Worm (Caenorhabditis elegans): ENCODE measurements around the gene C53A5.2.

Gene C53A5.2

ce11 chrV:14518010-14518409, 5.0 kb downstream of the C53A5.2 start, which contains the start of gene R02D5.6:
Gene R02D5.6, minus strand, starts transcription at chrV:14518110.
- TF ChIP-seq ref-1 (GFP tag; conservative IDR thresholded peaks at IDR 0.05) (no peak), klf-2 (GFP tag; conservative IDR thresholded peaks at IDR 0.05) (no peak), med-1 (GFP tag; optimal IDR thresholded peaks at IDR 0.05; ENCODE audit: insufficient read depth) (no peak), tab-1 (GFP tag; IDR thresholded peaks at IDR 0.05) (no peak), T22C8.4 (GFP tag; IDR thresholded peaks at IDR 0.05) (no peak), ztf-23 (GFP tag; IDR thresholded peaks at IDR 0.05) (no peak), flt-1 (GFP tag; IDR thresholded peaks at IDR 0.05) (no peak), cog-1 (tag; optimal IDR thresholded peaks at IDR 0.05) (no peak), ztf-29 (GFP tag; IDR thresholded peaks at IDR 0.05) (no peak)

ce11 chrV:14510746-14511145, 12.3 kb downstream of the C53A5.2 start, which contains the start of gene R02D5.9:
Gene R02D5.9, minus strand, starts transcription at chrV:14511123.
- TF ChIP-seq cog-1 (tag; optimal IDR thresholded peaks at IDR 0.05): no peak
- TF ChIP-seq klf-2 (GFP tag; conservative IDR thresholded peaks at IDR 0.05): no peak
- TF ChIP-seq tab-1 (GFP tag; IDR thresholded peaks at IDR 0.05): no peak
- no peak for TF ChIP-seq ztf-23 (GFP tag; IDR thresholded peaks at IDR 0.05)
- TF ChIP-seq T22C8.4 (GFP tag; IDR thresholded peaks at IDR 0.05): no peak
- TF ChIP-seq ztf-29 (GFP tag; IDR thresholded peaks at IDR 0.05): no peak
- no peak for TF ChIP-seq flt-1 (GFP tag; IDR thresholded peaks at IDR 0.05)
- no peak for TF ChIP-seq ref-1 (GFP tag; conservative IDR thresholded peaks at IDR 0.05)
- no peak for TF ChIP-seq med-1 (GFP tag; optimal IDR thresholded peaks at IDR 0.05; ENCODE audit: insufficient read depth)

- TF ChIP-seq klf-2 (GFP tag; conservative IDR thresholded peaks at IDR 0.05): no peak
These were observed 14.4 kb downstream of the C53A5.2 start for ce11 chrV:14508556-14508955.

ce11 chrV:14508005-14508521, 14.9 kb downstream of the C53A5.2 start, which contains the start of gene R02D5.1:
Gene R02D5.1, plus strand, starts transcription at chrV:14508249.
- TF ChIP-seq flt-1 (GFP tag; IDR thresholded peaks at IDR 0.05) (0 out of 2 replicates have a peak, but pooled peaks have one; percentile 31), med-1 (GFP tag; optimal IDR thresholded peaks at IDR 0.05; ENCODE audit: insufficient read depth) (no peak), cog-1 (tag; optimal IDR thresholded peaks at IDR 0.05) (peak; percentile 9)

ce11 chrV:14506713-14507675, 16.0 kb downstream of the C53A5.2 start:
- TF ChIP-seq ztf-29 (GFP tag; IDR thresholded peaks at IDR 0.05) (peak; percentile 13; the same call in 1 of the 2 replicates), klf-2 (GFP tag; conservative IDR thresholded peaks at IDR 0.05) (no peak)

- 0 out of 2 replicates have a peak, but pooled peaks have one; percentile 55 for TF ChIP-seq ztf-23 (GFP tag; IDR thresholded peaks at IDR 0.05)
- no peak for TF ChIP-seq ref-1 (GFP tag; conservative IDR thresholded peaks at IDR 0.05)
- TF ChIP-seq ztf-29 (GFP tag; IDR thresholded peaks at IDR 0.05): peak; percentile 60; the same call in 1 of the 2 replicates
- TF ChIP-seq cog-1 (tag; optimal IDR thresholded peaks at IDR 0.05): peak; percentile 51
- TF ChIP-seq med-1 (GFP tag; optimal IDR thresholded peaks at IDR 0.05; ENCODE audit: insufficient read depth): no peak
These were observed 17.2 kb downstream of the C53A5.2 start for ce11 chrV:14505745-14506214.

- no peak for TF ChIP-seq med-1 (GFP tag; optimal IDR thresholded peaks at IDR 0.05; ENCODE audit: insufficient read depth)
- no peak for TF ChIP-seq T22C8.4 (GFP tag; IDR thresholded peaks at IDR 0.05)
- TF ChIP-seq cog-1 (tag; optimal IDR thresholded peaks at IDR 0.05): no peak
- TF ChIP-seq klf-2 (GFP tag; conservative IDR thresholded peaks at IDR 0.05): no peak
- no peak for TF ChIP-seq ref-1 (GFP tag; conservative IDR thresholded peaks at IDR 0.05)
- TF ChIP-seq ztf-29 (GFP tag; IDR thresholded peaks at IDR 0.05): no peak
- no peak for TF ChIP-seq flt-1 (GFP tag; IDR thresholded peaks at IDR 0.05)
- no peak for TF ChIP-seq tab-1 (GFP tag; IDR thresholded peaks at IDR 0.05)
- no peak for TF ChIP-seq ztf-23 (GFP tag; IDR thresholded peaks at IDR 0.05)
These were observed 18.2 kb downstream of the C53A5.2 start for ce11 chrV:14504774-14505173.

ce11 chrV:14504120-14504519, 18.9 kb downstream of the C53A5.2 start:
- no peak for TF ChIP-seq cog-1 (tag; optimal IDR thresholded peaks at IDR 0.05)
- no peak for TF ChIP-seq ztf-29 (GFP tag; IDR thresholded peaks at IDR 0.05)
- no peak for TF ChIP-seq klf-2 (GFP tag; conservative IDR thresholded peaks at IDR 0.05)
- no peak for TF ChIP-seq T22C8.4 (GFP tag; IDR thresholded peaks at IDR 0.05)
- TF ChIP-seq tab-1 (GFP tag; IDR thresholded peaks at IDR 0.05): no peak
- no peak for TF ChIP-seq flt-1 (GFP tag; IDR thresholded peaks at IDR 0.05)
- no peak for TF ChIP-seq ref-1 (GFP tag; conservative IDR thresholded peaks at IDR 0.05)
- TF ChIP-seq ztf-23 (GFP tag; IDR thresholded peaks at IDR 0.05): no peak
- no peak for TF ChIP-seq med-1 (GFP tag; optimal IDR thresholded peaks at IDR 0.05; ENCODE audit: insufficient read depth)

- TF ChIP-seq ztf-23 (GFP tag; IDR thresholded peaks at IDR 0.05): no peak
- TF ChIP-seq tab-1 (GFP tag; IDR thresholded peaks at IDR 0.05): no peak
- no peak for TF ChIP-seq ref-1 (GFP tag; conservative IDR thresholded peaks at IDR 0.05)
- TF ChIP-seq cog-1 (tag; optimal IDR thresholded peaks at IDR 0.05): no peak
- no peak for TF ChIP-seq T22C8.4 (GFP tag; IDR thresholded peaks at IDR 0.05)
- no peak for TF ChIP-seq med-1 (GFP tag; optimal IDR thresholded peaks at IDR 0.05; ENCODE audit: insufficient read depth)
- no peak for TF ChIP-seq ztf-29 (GFP tag; IDR thresholded peaks at IDR 0.05)
These were observed 19.9 kb downstream of the C53A5.2 start for ce11 chrV:14503065-14503464.

ce11 chrV:14501136-14501535, 21.9 kb downstream of the C53A5.2 start, which contains the start of gene R02D5.24:
Gene R02D5.24, plus strand, starts transcription at chrV:14501340.
- TF ChIP-seq med-1 (GFP tag; optimal IDR thresholded peaks at IDR 0.05; ENCODE audit: insufficient read depth): no peak
- 0 out of 2 replicates have a peak, but pooled peaks have one; percentile 15 for TF ChIP-seq flt-1 (GFP tag; IDR thresholded peaks at IDR 0.05)

Data from whole organism, midembryonic.